Worm (Caenorhabditis elegans): Measurements from ENCODE around the gene fbxa-214.

DNA sequence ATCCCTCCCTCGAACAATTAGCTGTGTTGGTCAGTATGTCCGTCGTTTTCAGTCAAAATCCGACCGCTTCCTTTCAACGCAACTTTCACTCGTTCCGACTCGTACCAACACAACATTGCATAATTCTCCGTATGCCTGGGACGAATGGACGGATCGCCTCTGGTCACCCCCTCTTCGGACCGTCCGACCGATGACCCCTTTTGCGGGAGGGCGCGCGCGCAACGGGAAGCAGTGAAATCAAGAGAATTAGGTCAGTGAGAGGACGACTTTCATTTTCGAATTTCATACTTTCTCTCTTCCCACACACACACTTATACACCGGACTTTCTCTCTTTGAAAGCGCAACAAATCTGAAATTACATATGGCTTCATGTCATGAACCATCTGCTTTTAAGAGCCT, 35.5 kb upstream of the fbxa-214 start, which contains the start of gene atf-8:
- TF ChIP-seq zag-1 (tag; optimal IDR thresholded peaks at IDR 0.05) (no peak), sdz-12 (GFP tag; optimal IDR thresholded peaks at IDR 0.05) (no peak), lir-3 (tag; optimal IDR thresholded peaks at IDR 0.05) (no peak), pqm-1 (tag; optimal IDR thresholded peaks at IDR 0.05) (no peak), ztf-11 (tag; optimal IDR thresholded peaks at IDR 0.05) (no peak), ceh-28 (tag; optimal IDR thresholded peaks at IDR 0.05) (no peak), duxl-1 (tag; optimal IDR thresholded peaks at IDR 0.05; ENCODE audit: poor library complexity) (no peak), hlh-30 (tag; optimal IDR thresholded peaks at IDR 0.05; ENCODE audit: insufficient read depth) (no peak)

Data from whole organism, L4 larva.